Worm (Caenorhabditis elegans): ENCODE data around the gene gnrr-7.

- TF ChIP-seq F37D6.2 (tag; optimal IDR thresholded peaks at IDR 0.05) = no peak
- no peak for TF ChIP-seq mdl-1 (tag; optimal IDR thresholded peaks at IDR 0.05)
- no peak for TF ChIP-seq daf-16 (GFP tag; optimal IDR thresholded peaks at IDR 0.05)
- TF ChIP-seq daf-16 (tag; optimal IDR thresholded peaks at IDR 0.05) = no peak
- TF ChIP-seq nhr-41 (GFP tag; IDR thresholded peaks at IDR 0.05) = no peak
- no peak for TF ChIP-seq egl-27 (tag; optimal IDR thresholded peaks at IDR 0.05)
- no peak for TF ChIP-seq nhr-28 (tag; optimal IDR thresholded peaks at IDR 0.05)
- TF ChIP-seq dmd-8 (GFP tag; IDR thresholded peaks at IDR 0.05) = no peak
- TF ChIP-seq nhr-76 (tag; optimal IDR thresholded peaks at IDR 0.05) = no peak
- TF ChIP-seq egl-43 (GFP tag; IDR thresholded peaks at IDR 0.05) = no peak
- no peak for TF ChIP-seq ama-1 (optimal IDR thresholded peaks at IDR 0.05)
- no peak for TF ChIP-seq ceh-82 (tag; optimal IDR thresholded peaks at IDR 0.05)
Observed at ce11 chrX:11201165-11201564, 15.6 kb downstream of the gnrr-7 start, which contains the start of gene col-179.

Measured in whole organism, L4 larva.